Fruit fly (Drosophila melanogaster): ENCODE results near the gene CG42264.
A peak's percentile ranks its signal among the peaks of the same experiment; 100 is the strongest.

Gene CG42264

dm6 chrX:5768602-5769251, 7.7 kb downstream of the CG42264 start:
- no peak for TF ChIP-seq noc (tag; optimal IDR thresholded peaks at IDR 0.05)

dm6 chrX:5766732-5767131, 9.7 kb downstream of the CG42264 start:
- TF ChIP-seq noc (tag; optimal IDR thresholded peaks at IDR 0.05): no peak

dm6 chrX:5764001-5764892, 12.2 kb downstream of the CG42264 start, which contains the start of the genes MAPk-Ak2 and CG42699:
MAPk-Ak2 (minus strand) TSS chrX:5764203.
CG42699 (plus strand) TSS chrX:5764553.
- TF ChIP-seq noc (tag; optimal IDR thresholded peaks at IDR 0.05): peak; percentile 46

- TF ChIP-seq noc (tag; optimal IDR thresholded peaks at IDR 0.05): no peak
These were observed 12.9 kb downstream of the CG42264 start for dm6 chrX:5763443-5764000.

- no peak for TF ChIP-seq noc (tag; optimal IDR thresholded peaks at IDR 0.05)
These were observed 20.3 kb downstream of the CG42264 start for dm6 chrX:5756146-5756545.

dm6 chrX:5754837-5755828, 21.3 kb downstream of the CG42264 start, which contains the start of the genes lin-52 and CG15771:
lin-52 (minus strand) TSS chrX:5754958.
CG15771 (plus strand) TSS chrX:5755574.
- peak; percentile 96 for TF ChIP-seq noc (tag; optimal IDR thresholded peaks at IDR 0.05)

dm6 chrX:5752838-5753237, 23.6 kb downstream of the CG42264 start:
- TF ChIP-seq noc (tag; optimal IDR thresholded peaks at IDR 0.05): no peak

- TF ChIP-seq noc (tag; optimal IDR thresholded peaks at IDR 0.05): no peak
These were observed 24.5 kb downstream of the CG42264 start, which contains the start of gene CG15772 for dm6 chrX:5751949-5752348. CG15772 (plus strand) TSS chrX:5752249.

- TF ChIP-seq noc (tag; optimal IDR thresholded peaks at IDR 0.05): peak; percentile 88
These were observed 29.3 kb downstream of the CG42264 start, which contains the start of the genes IntS6 and Rtel1 for dm6 chrX:5746864-5747861. IntS6 (minus strand) TSS chrX:5747254. Rtel1 (plus strand) TSS chrX:5747747.

- peak; percentile 75 for TF ChIP-seq noc (tag; optimal IDR thresholded peaks at IDR 0.05)
These were observed 30.3 kb downstream of the CG42264 start for dm6 chrX:5745840-5746815.

- peak; percentile 16 for TF ChIP-seq noc (tag; optimal IDR thresholded peaks at IDR 0.05)
These were observed 31.3 kb downstream of the CG42264 start for dm6 chrX:5744992-5745732.

Measured in whole organism, larva.